Fruit fly (Drosophila melanogaster): ENCODE results near the gene Sytalpha.

The Sytalpha gene

DNA sequence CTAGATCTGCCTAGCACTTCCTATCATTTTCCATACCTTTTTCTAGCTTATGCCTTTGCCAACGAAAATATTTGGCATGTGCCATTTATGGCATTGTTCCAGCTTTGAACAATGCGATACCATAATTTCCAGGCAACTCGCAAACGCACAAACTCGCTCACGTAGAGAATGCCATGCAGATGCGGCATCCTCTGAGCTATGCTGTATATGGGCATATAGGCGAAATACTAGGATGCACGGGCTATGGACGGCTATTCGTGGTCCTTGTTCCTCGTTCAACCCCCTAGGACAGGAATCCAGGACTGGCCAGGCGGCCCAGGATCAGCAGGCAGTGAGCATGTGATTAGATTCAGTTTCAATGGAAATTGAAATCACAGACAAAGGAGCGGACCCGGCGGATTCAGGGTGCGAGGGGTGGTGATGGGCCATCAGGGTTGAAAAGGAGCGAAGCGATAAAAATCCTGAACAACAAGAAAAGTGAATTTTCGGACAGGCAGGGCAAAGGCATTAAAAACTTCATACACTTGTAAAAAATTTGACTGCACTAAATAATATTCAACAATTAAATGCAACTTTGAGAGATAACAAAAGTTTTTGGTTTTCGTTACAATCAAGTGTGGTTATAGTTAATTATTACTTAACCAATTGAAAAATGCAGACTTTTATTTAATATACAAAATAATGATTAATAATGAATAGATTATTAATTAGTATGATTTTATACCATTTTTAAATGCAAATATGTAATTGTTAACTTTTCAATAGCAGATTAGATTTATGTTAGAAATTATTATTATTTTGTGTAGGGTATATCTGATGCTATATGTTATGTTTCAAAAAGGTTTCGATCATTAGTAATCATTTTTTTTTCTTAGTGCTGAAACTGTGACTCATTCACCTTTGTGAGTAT, 3.6 kb upstream of the Sytalpha start (continued):
- TF ChIP-seq YL-1 (GFP tag; optimal IDR thresholded peaks at IDR 0.05) (no peak), gfzf (GFP tag; optimal IDR thresholded peaks at IDR 0.05) (no peak), Lpt (GFP tag; optimal IDR thresholded peaks at IDR 0.05) (no peak), CG2129 (GFP tag; IDR thresholded peaks at IDR 0.05; ENCODE audit: partially characterized antibody) (no peak), CG7786 (GFP tag; optimal IDR thresholded peaks at IDR 0.05) (no peak), Dp (GFP tag; optimal IDR thresholded peaks at IDR 0.05) (no peak), cad (GFP tag; optimal IDR thresholded peaks at IDR 0.05) (no peak), twi (tag; optimal IDR thresholded peaks at IDR 0.05) (no peak), Meics (GFP tag; optimal IDR thresholded peaks at IDR 0.05) (peak; percentile 47), CG5245 (GFP tag; optimal IDR thresholded peaks at IDR 0.05) (no peak), nau (GFP tag; optimal IDR thresholded peaks at IDR 0.05) (no peak), Drgx (GFP tag; IDR thresholded peaks at IDR 0.05) (no peak), CG3065 (GFP tag; optimal IDR thresholded peaks at IDR 0.05) (no peak), CG8765 (GFP tag; IDR thresholded peaks at IDR 0.05) (no peak), wor (GFP tag; IDR thresholded peaks at IDR 0.05) (no peak), maf-S (GFP tag; optimal IDR thresholded peaks at IDR 0.05) (no peak), CG10431 (GFP tag; optimal IDR thresholded peaks at IDR 0.05) (no peak), gcm2 (GFP tag; optimal IDR thresholded peaks at IDR 0.05) (no peak), CG31224 (GFP tag; IDR thresholded peaks at IDR 0.05) (peak; percentile 38; the same call in 1 of the 2 replicates), Atf3 (GFP tag; optimal IDR thresholded peaks at IDR 0.05) (no peak), CG14667 (GFP tag; IDR thresholded peaks at IDR 0.05) (no peak), CG43689 (GFP tag; IDR thresholded peaks at IDR 0.05) (no peak), jing (GFP tag; optimal IDR thresholded peaks at IDR 0.05) (no peak), odd (GFP tag; optimal IDR thresholded peaks at IDR 0.05) (no peak), CG13624 (GFP tag; optimal IDR thresholded peaks at IDR 0.05) (no peak), bcd (GFP tag; optimal IDR thresholded peaks at IDR 0.05) (peak; percentile 21), CG1529 (GFP tag; optimal IDR thresholded peaks at IDR 0.05) (no peak), Dref (GFP tag; IDR thresholded peaks at IDR 0.05) (no peak), CG11695 (GFP tag; IDR thresholded peaks at IDR 0.05) (no peak), Adf1 (GFP tag; IDR thresholded peaks at IDR 0.05) (no peak), bowl (GFP tag; IDR thresholded peaks at IDR 0.05) (no peak), CG16863 (GFP tag; optimal IDR thresholded peaks at IDR 0.05) (no peak), CG11696 (GFP tag; IDR thresholded peaks at IDR 0.05) (no peak), HHEX (GFP tag; optimal IDR thresholded peaks at IDR 0.05) (no peak), eve (GFP tag; optimal IDR thresholded peaks at IDR 0.05) (no peak), Hr78 (GFP tag; optimal IDR thresholded peaks at IDR 0.05) (peak in 1 of 2 experiments; percentile 26), CG9437 (GFP tag; optimal IDR thresholded peaks at IDR 0.05) (peak; percentile 64), CG10209 (GFP tag; optimal IDR thresholded peaks at IDR 0.05) (peak; percentile 13), Optix (GFP tag; IDR thresholded peaks at IDR 0.05) (no peak), CG5180 (GFP tag; optimal IDR thresholded peaks at IDR 0.05) (no peak), aop (GFP tag; IDR thresholded peaks at IDR 0.05) (no peak), HmgZ (tag; optimal IDR thresholded peaks at IDR 0.05) (no peak), ERR (GFP tag; optimal IDR thresholded peaks at IDR 0.05) (no peak), Oaz (GFP tag; IDR thresholded peaks at IDR 0.05) (no peak), bsh (GFP tag; optimal IDR thresholded peaks at IDR 0.05) (peak in 1 of 2 experiments; percentile 47), ham (GFP tag; IDR thresholded peaks at IDR 0.05) (no peak), tio (GFP tag; optimal IDR thresholded peaks at IDR 0.05) (no peak), CG14014 (GFP tag; IDR thresholded peaks at IDR 0.05) (no peak), sens-2 (GFP tag; IDR thresholded peaks at IDR 0.05) (no peak), Blimp-1 (GFP tag; optimal IDR thresholded peaks at IDR 0.05) (peak; percentile 67)

Measured in whole organism, embryonic.